Worm (Caenorhabditis elegans) whole organism, young adult: Measurements from ENCODE around the gene EEED8.3.

ENCODE experiments used
- F57C9.4 ChIP-seq: sonication (generic microtip); optimal IDR thresholded peaks from 2 replicates; lab custom pipeline; 2017; ENCODE audit warnings: mild to moderate bottlenecking, missing genetic modification characterization, missing compliant biosample characterization
- Y53F4B.3 ChIP-seq: fragments of 200-800 bp; sonication (Bioruptor generic); IDR thresholded peaks from 2 replicates; pipeline ENCODE4 v1.3.6; 2022; ENCODE audit warnings: missing genetic modification reagents, missing genetic modification characterization, missing compliant biosample characterization
- Y79H2A.3 ChIP-seq: fragments of 200-800 bp; sonication (Bioruptor generic); conservative IDR thresholded peaks from 2 replicates; pipeline ENCODE4 v1.3.6; 2022; ENCODE audit warnings: missing genetic modification reagents, missing genetic modification characterization, missing compliant biosample characterization
- attf-3 ChIP-seq: fragments of 200-800 bp; sonication (Bioruptor generic); conservative IDR thresholded peaks from 2 replicates; pipeline ENCODE4 v1.3.6; 2022; ENCODE audit warnings: missing genetic modification reagents, missing genetic modification characterization, missing compliant biosample characterization
- attf-5 ChIP-seq: fragments of 200-800 bp; sonication (Bioruptor generic); optimal IDR thresholded peaks from 2 replicates; lab custom pipeline; 2018; ENCODE audit warnings: mild to moderate bottlenecking, missing genetic modification characterization, missing compliant biosample characterization
- ccch-3 ChIP-seq: fragments of 200-800 bp; sonication (Bioruptor generic); optimal IDR thresholded peaks from 2 replicates; lab custom pipeline; 2018; ENCODE audit warnings: mild to moderate bottlenecking, missing genetic modification characterization, missing compliant biosample characterization
- cebp-1 ChIP-seq, 2 experiments: fragments of 200-800 bp in 1 of 2; sonication (Bioruptor generic) in 1 of 2; sonication (generic microtip) in 1 of 2; IDR thresholded peaks in 1 of 2; optimal IDR thresholded peaks in 1 of 2; 2 replicates each; pipeline versions ENCODE4 v1.3.6 to Lab custom; 2017 to 2022; ENCODE audit warnings: missing compliant biosample characterization in 2 of 2, missing genetic modification characterization in 2 of 2, mild to moderate bottlenecking in 1 of 2, missing genetic modification reagents in 1 of 2, moderate library complexity in 1 of 2
- die-1 ChIP-seq: sonication (generic microtip); optimal IDR thresholded peaks from 2 replicates; lab custom pipeline; 2016; ENCODE audit warnings: missing genotype, mild to moderate bottlenecking, missing genetic modification characterization, missing compliant biosample characterization
- dox-1 ChIP-seq: fragments of 200-800 bp; sonication (Bioruptor generic); IDR thresholded peaks from 2 replicates; pipeline ENCODE4 v1.3.6; 2022; ENCODE audit warnings: missing genetic modification reagents, missing genetic modification characterization, missing compliant biosample characterization
- egrh-3 ChIP-seq: fragments of 200-800 bp; sonication (Bioruptor generic); IDR thresholded peaks from 2 replicates; pipeline ENCODE4 v1.3.6; 2022; ENCODE audit warnings: missing genetic modification reagents, missing genetic modification characterization, missing compliant biosample characterization
- let-526 ChIP-seq: fragments of 200-800 bp; sonication (Bioruptor generic); IDR thresholded peaks from 2 replicates; pipeline ENCODE4 v1.3.6; 2022; ENCODE audit warnings: missing genetic modification reagents, missing genetic modification characterization, missing compliant biosample characterization
- let-607 ChIP-seq, 2 experiments: fragments of 200-800 bp in 1 of 2; sonication (Bioruptor generic) in 1 of 2; sonication (generic microtip) in 1 of 2; optimal IDR thresholded peaks; 2 replicates each; lab custom pipeline; 2016 to 2018; ENCODE audit warnings: mild to moderate bottlenecking in 2 of 2, missing compliant biosample characterization in 2 of 2, missing genetic modification characterization in 2 of 2, moderate library complexity in 2 of 2, missing genotype in 1 of 2
- lin-26 ChIP-seq: fragments of 200-800 bp; sonication (Bioruptor generic); IDR thresholded peaks from 2 replicates; pipeline ENCODE4 v1.3.6; 2022; ENCODE audit warnings: missing genetic modification reagents, missing genetic modification characterization, missing compliant biosample characterization
- madf-10 ChIP-seq: sonication (generic microtip); optimal IDR thresholded peaks from 2 replicates; lab custom pipeline; 2016; ENCODE audit warnings: mild to moderate bottlenecking, missing genetic modification characterization, missing compliant biosample characterization
- madf-3 ChIP-seq: fragments of 200-800 bp; sonication (Bioruptor generic); IDR thresholded peaks from 2 replicates; pipeline ENCODE4 v1.3.6; 2022; ENCODE audit warnings: missing genetic modification reagents, missing genetic modification characterization, missing compliant biosample characterization
- madf-6 ChIP-seq: fragments of 200-800 bp; sonication (Bioruptor generic); IDR thresholded peaks from 2 replicates; pipeline ENCODE4 v1.3.6; 2022; ENCODE audit warnings: missing genetic modification reagents, missing genetic modification characterization, missing compliant biosample characterization
- mcd-1 ChIP-seq: fragments of 200-800 bp; sonication (Bioruptor generic); IDR thresholded peaks from 2 replicates; pipeline ENCODE4 v1.3.6; 2022; ENCODE audit warnings: missing genetic modification reagents, missing genetic modification characterization, missing compliant biosample characterization
- nfya-2 ChIP-seq: fragments of 200-800 bp; sonication (Bioruptor generic); IDR thresholded peaks from 2 replicates; pipeline ENCODE4 v1.3.6; 2022; ENCODE audit warnings: missing genetic modification reagents, missing genetic modification characterization, missing compliant biosample characterization
- nfyb-1 ChIP-seq: fragments of 200-800 bp; sonication (Bioruptor generic); IDR thresholded peaks from 2 replicates; pipeline ENCODE4 v1.3.6; 2022; ENCODE audit warnings: missing genetic modification reagents, missing genetic modification characterization, missing compliant biosample characterization
- nhr-120 ChIP-seq: fragments of 200-800 bp; sonication (Bioruptor generic); IDR thresholded peaks from 2 replicates; pipeline ENCODE4 v1.3.6; 2022; ENCODE audit warnings: missing genetic modification characterization, missing compliant biosample characterization
- repo-1 ChIP-seq: sonication (generic microtip); optimal IDR thresholded peaks from 2 replicates; lab custom pipeline; 2017; ENCODE audit warnings: mild to moderate bottlenecking, missing genetic modification characterization, missing compliant biosample characterization
- snpc-1.3 ChIP-seq: sonication (generic microtip); optimal IDR thresholded peaks from 2 replicates; lab custom pipeline; 2017; ENCODE audit warnings: missing genetic modification characterization, mild to moderate bottlenecking, missing compliant biosample characterization, antibody characterized with exemption, moderate library complexity, missing genotype, missing genetic modification reagents; ENCODE audit not compliant: insufficient read depth
- snpc-3.4 ChIP-seq: sonication (generic microtip); optimal IDR thresholded peaks from 2 replicates; lab custom pipeline; 2017; ENCODE audit warnings: missing genetic modification characterization, mild to moderate bottlenecking, missing compliant biosample characterization, antibody characterized with exemption, moderate library complexity, missing genotype, missing genetic modification reagents
- somi-1 ChIP-seq: fragments of 200-800 bp; sonication (Bioruptor generic); optimal IDR thresholded peaks from 2 replicates; lab custom pipeline; 2018; ENCODE audit warnings: mild to moderate bottlenecking, missing genetic modification characterization, missing compliant biosample characterization
- xnd-1 ChIP-seq: sonication (generic microtip); optimal IDR thresholded peaks from 2 replicates; lab custom pipeline; 2016; ENCODE audit warnings: missing genotype, missing genetic modification reagents, missing genetic modification characterization, missing compliant biosample characterization
- zfh-2 ChIP-seq: fragments of 200-800 bp; sonication (Bioruptor generic); conservative IDR thresholded peaks from 2 replicates; pipeline ENCODE4 v1.3.6; 2022; ENCODE audit warnings: missing genetic modification reagents, missing genetic modification characterization, missing compliant biosample characterization

The EEED8.3 gene

DNA sequence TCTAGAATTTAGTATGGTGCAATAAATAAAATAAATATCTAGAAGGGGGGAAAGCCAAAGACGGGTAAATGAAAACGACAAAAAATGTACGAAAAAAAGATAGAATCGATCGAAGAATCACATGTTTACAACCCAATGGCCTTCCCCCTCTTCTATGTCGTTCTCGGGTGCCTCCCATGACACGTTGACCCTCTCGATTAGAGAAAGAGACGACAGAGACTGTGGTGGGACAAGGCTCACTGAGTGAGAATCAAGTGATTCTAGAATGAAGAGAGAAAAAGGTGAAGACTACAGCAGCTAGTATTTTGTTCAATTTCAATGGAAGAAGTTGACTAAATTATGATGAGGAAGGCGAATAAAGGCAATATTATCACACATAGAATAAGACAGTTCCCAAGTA, 12.0 kb downstream of the EEED8.3 start (continued):
- TF ChIP-seq cebp-1 (GFP tag; IDR thresholded peaks at IDR 0.05; lab: Robert Waterston, UW): no peak; the same call in 1 of the 2 replicates
- TF ChIP-seq cebp-1 (tag; optimal IDR thresholded peaks at IDR 0.05; lab: Kevin White, UChicago): peak; percentile 65
- TF ChIP-seq mcd-1 (GFP tag; lab: Robert Waterston, UW): peak; percentile 51
- TF ChIP-seq madf-10 (tag; lab: Kevin White, UChicago): peak; percentile 32
- peak; percentile 6 for TF ChIP-seq somi-1 (GFP tag; lab: Kevin White, UChicago)
- no peak for TF ChIP-seq snpc-3.4 (tag; lab: Kevin White, UChicago)
- TF ChIP-seq Y53F4B.3 (GFP tag; lab: Robert Waterston, UW): no peak
- peak; percentile 65 for TF ChIP-seq dox-1
- 0 out of 2 replicates have a peak, but pooled peaks have one; percentile 59 for TF ChIP-seq nfyb-1
- 0 out of 2 replicates have a peak, but pooled peaks have one; percentile 16 for TF ChIP-seq egrh-3 (GFP tag; lab: Robert Waterston, UW)
- TF ChIP-seq madf-3 (GFP tag; lab: Robert Waterston, UW): no peak
- no peak for TF ChIP-seq zfh-2 (GFP tag; lab: Robert Waterston, UW)
- peak in 1 of 2 experiments; percentile 32 for TF ChIP-seq let-607 (tag; optimal IDR thresholded peaks at IDR 0.05; lab: Kevin White, UChicago)

DNA sequence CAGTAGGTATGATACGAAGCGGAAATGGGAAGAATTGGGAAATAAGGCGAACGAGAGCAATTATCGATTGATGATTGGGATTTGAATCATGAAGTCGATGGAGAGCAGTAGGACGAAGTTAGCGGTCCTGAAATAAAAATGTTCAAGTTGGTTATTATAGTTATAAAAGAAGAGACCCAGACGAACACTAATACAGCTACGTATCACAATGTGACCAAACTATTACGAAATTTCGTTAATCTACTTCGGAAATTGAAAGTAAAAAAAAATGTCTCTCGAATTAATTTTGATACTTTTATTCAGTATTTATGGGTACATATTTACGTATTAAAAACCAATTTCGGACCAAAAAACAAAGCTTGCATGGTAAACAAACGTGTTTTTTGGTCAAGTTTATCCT, 12.4 kb downstream of the EEED8.3 start:
- TF ChIP-seq cebp-1 (GFP tag; IDR thresholded peaks at IDR 0.05; lab: Robert Waterston, UW) (peak; percentile 58), cebp-1 (tag; optimal IDR thresholded peaks at IDR 0.05; lab: Kevin White, UChicago) (peak; percentile 68), attf-3 (no peak)

DNA sequence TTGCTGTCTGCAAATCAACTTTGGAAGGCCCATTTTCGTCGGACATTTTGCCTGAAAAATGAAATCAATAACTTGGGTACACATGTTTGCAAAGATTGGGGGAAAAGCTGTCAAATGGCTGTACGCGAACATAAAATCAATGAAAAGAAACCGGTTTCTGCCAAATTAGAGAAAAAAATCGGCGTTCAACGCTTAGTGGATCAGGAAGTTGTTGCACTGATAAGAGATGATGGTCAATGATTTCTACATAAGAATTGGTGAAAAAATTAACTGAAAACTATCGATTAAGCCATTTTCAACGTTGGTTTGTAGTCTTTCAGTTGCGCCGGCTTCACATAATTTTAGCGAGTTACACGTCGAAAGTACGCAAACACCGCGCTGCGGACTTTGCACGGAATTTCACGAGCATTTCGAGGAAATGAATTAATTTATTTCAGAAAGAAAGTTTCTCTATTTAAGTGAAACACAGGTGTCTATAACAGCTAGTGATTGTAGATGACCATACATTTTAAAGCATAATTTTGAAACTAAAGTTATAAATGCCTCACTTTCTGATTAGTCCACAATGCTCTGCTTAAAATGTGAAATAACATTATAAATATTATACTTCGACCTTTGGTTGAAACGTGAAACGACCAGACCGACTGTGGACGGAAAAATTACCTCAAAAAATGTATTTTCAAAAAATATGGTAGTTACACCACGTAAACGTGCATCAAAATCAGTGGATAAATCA, 15.6 kb downstream of the EEED8.3 start, which contains the start of the genes F07F6.4 and F07F6.2:
F07F6.4 (minus strand) TSS at position 51 of the 736 bp plus-strand sequence.
F07F6.2 (plus strand) TSS at position 686 of the 736 bp plus-strand sequence.
- TF ChIP-seq attf-5 (GFP tag; lab: Kevin White, UChicago) (peak; percentile 14), zfh-2 (GFP tag; lab: Robert Waterston, UW) (no peak), let-607 (tag; optimal IDR thresholded peaks at IDR 0.05; lab: Kevin White, UChicago) (peak; percentile 89 to 94)
- TF ChIP-seq, all 124 proteins: peak for 2

DNA sequence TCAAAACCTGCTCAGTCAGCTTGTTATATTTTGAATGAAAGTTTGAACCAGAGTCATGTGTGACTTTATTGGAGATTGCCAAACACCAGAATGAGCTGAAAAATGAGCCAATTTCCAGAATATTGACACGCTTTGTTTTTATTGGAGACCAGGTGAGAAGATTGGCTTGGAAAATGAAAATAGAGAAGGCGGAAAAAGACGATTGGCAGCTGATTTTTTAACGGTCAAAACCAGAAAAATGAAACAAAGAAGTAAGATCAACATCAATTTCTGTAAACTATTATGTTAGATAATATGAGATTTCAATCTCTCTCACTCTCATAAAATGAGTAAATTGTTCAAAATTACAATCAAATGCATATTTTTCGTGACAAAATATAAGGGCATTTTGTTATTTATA, 19.0 kb downstream of the EEED8.3 start, which contains the start of gene srx-114:
srx-114 (minus strand) TSS at position 101 of the 400 bp plus-strand sequence.
- TF ChIP-seq die-1: no peak
- TF ChIP-seq snpc-1.3 (tag; lab: Kevin White, UChicago): no peak
- no peak for TF ChIP-seq nhr-120 (GFP tag; lab: Robert Waterston, UW)
- TF ChIP-seq ccch-3 (GFP tag; lab: Kevin White, UChicago): no peak
- no peak for TF ChIP-seq dox-1
- no peak for TF ChIP-seq let-526 (GFP tag; lab: Robert Waterston, UW)
- TF ChIP-seq Y79H2A.3 (GFP tag; lab: Robert Waterston, UW): no peak
- no peak for TF ChIP-seq F57C9.4 (tag; lab: Kevin White, UChicago)
- TF ChIP-seq nfya-2 (GFP tag; lab: Robert Waterston, UW): no peak
- TF ChIP-seq xnd-1 (tag; lab: Kevin White, UChicago): no peak
- TF ChIP-seq lin-26 (GFP tag; lab: Robert Waterston, UW): no peak
- TF ChIP-seq madf-6 (GFP tag; lab: Robert Waterston, UW): no peak

DNA sequence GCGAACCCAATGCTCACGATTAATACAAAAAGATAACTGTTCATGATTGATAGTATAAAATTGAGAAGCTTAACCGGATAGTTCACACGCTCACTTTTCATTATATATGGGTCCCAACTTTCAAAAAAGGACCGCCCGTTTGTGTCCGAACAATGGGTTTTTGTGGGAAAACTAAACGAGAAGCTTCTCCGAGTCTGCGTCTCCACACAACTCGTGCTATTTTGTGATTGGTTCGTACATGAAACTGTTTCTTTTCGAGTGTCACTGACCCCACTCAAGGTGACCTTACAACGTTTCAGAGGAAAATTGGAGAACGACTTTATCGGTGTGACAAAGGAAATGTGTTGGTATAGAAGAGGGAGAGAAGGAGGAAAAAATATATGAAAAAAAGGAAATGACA, 22.8 kb downstream of the EEED8.3 start, which contains the start of gene dct-5:
dct-5 (minus strand) TSS at position 101 of the 400 bp plus-strand sequence.
- TF ChIP-seq repo-1 (tag; lab: Kevin White, UChicago): no peak
